Fruit fly (Drosophila melanogaster) whole organism, wandering third instar larva: Measurements from ENCODE around the gene 5PtaseI.

ENCODE experiments used
- Abd-B ChIP-seq: fragments of >200 bp; optimal IDR thresholded peaks from 2 replicates; lab custom pipeline; 2017; ENCODE audit warnings: missing biosample characterization, missing genetic modification characterization
- CG32264 ChIP-seq: fragments of 200-800 bp; sonication (Bioruptor generic); optimal IDR thresholded peaks from 2 replicates; lab custom pipeline; 2016; ENCODE audit warnings: missing biosample characterization, missing genetic modification characterization
- CrebA ChIP-seq: fragments of 200-800 bp; sonication (Bioruptor generic); optimal IDR thresholded peaks from 2 replicates; lab custom pipeline; 2016; ENCODE audit warnings: missing biosample characterization, mild to moderate bottlenecking, missing genetic modification characterization, borderline replicate concordance
- Dfd ChIP-seq: fragments of >200 bp; optimal IDR thresholded peaks from 2 replicates; lab custom pipeline; 2017; ENCODE audit warnings: missing biosample characterization, missing genetic modification characterization
- Dif ChIP-seq: fragments of 200-275, 200-300 bp; sonication (Bioruptor generic); optimal IDR thresholded peaks from 2 replicates; lab custom pipeline; 2018; ENCODE audit warnings: missing biosample characterization, missing genetic modification characterization; ENCODE audit not compliant: partially characterized antibody
- GATAd ChIP-seq: sonication (Bioruptor generic); optimal IDR thresholded peaks from 2 replicates; lab custom pipeline; 2016; ENCODE audit warnings: missing biosample characterization, missing genetic modification characterization
- HLH106 ChIP-seq: fragments of 200-800 bp; optimal IDR thresholded peaks from 3 replicates; lab custom pipeline; 2019; ENCODE audit warnings: missing biosample characterization, mild to moderate bottlenecking, missing genetic modification characterization, moderate library complexity
- Hr78 ChIP-seq: fragments of >200 bp; optimal IDR thresholded peaks from 2 replicates; lab custom pipeline; 2017; ENCODE audit warnings: missing biosample characterization, missing genetic modification characterization
- Hr83 ChIP-seq: fragments of 200-300 bp; sonication (Bioruptor generic); optimal IDR thresholded peaks from 2 replicates; lab custom pipeline; 2016; ENCODE audit warnings: missing biosample characterization, mild to moderate bottlenecking, missing genetic modification characterization, moderate library complexity; ENCODE audit not compliant: poor library complexity, severe bottlenecking
- Jra ChIP-seq: sonication (Bioruptor generic); optimal IDR thresholded peaks from 2 replicates; lab custom pipeline; 2016; ENCODE audit warnings: missing biosample characterization, missing genetic modification characterization
- Mio ChIP-seq: sonication (Bioruptor generic); optimal IDR thresholded peaks from 2 replicates; lab custom pipeline; 2016; ENCODE audit warnings: missing biosample characterization, missing genetic modification characterization
- Myc ChIP-seq: fragments of >200 bp; optimal IDR thresholded peaks from 2 replicates; lab custom pipeline; 2017
- N ChIP-seq: fragments of >200 bp; optimal IDR thresholded peaks from 2 replicates; lab custom pipeline; 2018; ENCODE audit warnings: missing biosample characterization, missing external identifiers, missing genetic modification characterization
- OdsH ChIP-seq: fragments of 200-800 bp; sonication (Bioruptor generic); optimal IDR thresholded peaks from 2 replicates; lab custom pipeline; 2016; ENCODE audit warnings: missing biosample characterization, mild to moderate bottlenecking, missing genetic modification characterization
- Sp1 ChIP-seq: fragments of 200-800 bp; sonication (Bioruptor generic); optimal IDR thresholded peaks from 3 replicates; lab custom pipeline; 2019; ENCODE audit warnings: missing biosample characterization, mild to moderate bottlenecking, missing genetic modification characterization, moderate library complexity
- br ChIP-seq: fragments of 200-800 bp; sonication (Bioruptor generic); optimal IDR thresholded peaks from 2 replicates; lab custom pipeline; 2016; ENCODE audit warnings: missing biosample characterization, missing genetic modification characterization
- dl ChIP-seq, 2 experiments: fragments of 175-275, 200-275 bp in 1 of 2; fragments of 200-275 bp in 1 of 2; sonication (Bioruptor generic); optimal IDR thresholded peaks; lab custom pipeline; 2018; ENCODE audit warnings: mild to moderate bottlenecking in 2 of 2, missing biosample characterization in 2 of 2, missing genetic modification characterization in 2 of 2, moderate library complexity in 2 of 2; ENCODE audit not compliant: partially characterized antibody in 2 of 2, insufficient read depth in 1 of 2
- dmrt93B ChIP-seq: fragments of 200-800 bp; sonication (Bioruptor generic); optimal IDR thresholded peaks from 2 replicates; lab custom pipeline; 2018; ENCODE audit warnings: missing biosample characterization, mild to moderate bottlenecking, missing genetic modification characterization
- dsf ChIP-seq: sonication (Bioruptor generic); optimal IDR thresholded peaks from 2 replicates; lab custom pipeline; 2016; ENCODE audit warnings: missing biosample characterization, missing genetic modification characterization, borderline replicate concordance
- ey ChIP-seq: fragments of 200-800 bp; sonication (Bioruptor generic); optimal IDR thresholded peaks from 2 replicates; lab custom pipeline; 2016; ENCODE audit warnings: missing biosample characterization, missing genetic modification characterization
- foxo ChIP-seq, 2 experiments: fragments of 200-800 bp; sonication (Bioruptor generic); optimal IDR thresholded peaks; 2 replicates in 1 of 2; 3 replicates in 1 of 2; lab custom pipeline; 2016 to 2017; ENCODE audit warnings: missing biosample characterization in 2 of 2, missing genetic modification characterization in 2 of 2
- fru ChIP-seq: fragments of 200-800 bp; sonication (Bioruptor generic); optimal IDR thresholded peaks from 3 replicates; lab custom pipeline; 2016; ENCODE audit warnings: missing biosample characterization, mild to moderate bottlenecking, missing genetic modification characterization
- h ChIP-seq: fragments of 200-800 bp; sonication (Bioruptor generic); optimal IDR thresholded peaks from 3 replicates; lab custom pipeline; 2016; ENCODE audit warnings: missing biosample characterization, mild to moderate bottlenecking, missing genetic modification characterization
- jim ChIP-seq: fragments of 175-275, 200-325 bp; sonication (Bioruptor generic); optimal IDR thresholded peaks from 2 replicates; lab custom pipeline; 2016; ENCODE audit warnings: missing biosample characterization, mild to moderate bottlenecking, missing genetic modification characterization
- pan ChIP-seq: fragments of >200 bp; optimal IDR thresholded peaks from 2 replicates; lab custom pipeline; 2017
- psq ChIP-seq: fragments of 200-800 bp; sonication (Bioruptor generic); optimal IDR thresholded peaks from 3 replicates; lab custom pipeline; 2017; ENCODE audit warnings: missing biosample characterization, mild to moderate bottlenecking, missing genetic modification characterization, moderate library complexity
- rgr ChIP-seq: fragments of 200-800 bp; sonication (Bioruptor generic); optimal IDR thresholded peaks from 3 replicates; lab custom pipeline; 2016; ENCODE audit warnings: missing biosample characterization, mild to moderate bottlenecking, missing genetic modification characterization
- sage ChIP-seq: fragments of 200-800 bp; sonication (Bioruptor generic); optimal IDR thresholded peaks from 2 replicates; lab custom pipeline; 2016; ENCODE audit warnings: missing biosample characterization, mild to moderate bottlenecking, missing genetic modification characterization
- tai ChIP-seq: sonication (Bioruptor generic); optimal IDR thresholded peaks from 2 replicates; lab custom pipeline; 2016; ENCODE audit warnings: missing biosample characterization, missing genetic modification characterization
- usp ChIP-seq: fragments of >200 bp; optimal IDR thresholded peaks from 2 replicates; lab custom pipeline; 2017; ENCODE audit warnings: missing biosample characterization, missing genetic modification characterization
- woc ChIP-seq: sonication (Bioruptor generic); optimal IDR thresholded peaks from 2 replicates; lab custom pipeline; 2016; ENCODE audit warnings: missing biosample characterization, mild to moderate bottlenecking, missing genetic modification characterization

5PtaseI gene

DNA sequence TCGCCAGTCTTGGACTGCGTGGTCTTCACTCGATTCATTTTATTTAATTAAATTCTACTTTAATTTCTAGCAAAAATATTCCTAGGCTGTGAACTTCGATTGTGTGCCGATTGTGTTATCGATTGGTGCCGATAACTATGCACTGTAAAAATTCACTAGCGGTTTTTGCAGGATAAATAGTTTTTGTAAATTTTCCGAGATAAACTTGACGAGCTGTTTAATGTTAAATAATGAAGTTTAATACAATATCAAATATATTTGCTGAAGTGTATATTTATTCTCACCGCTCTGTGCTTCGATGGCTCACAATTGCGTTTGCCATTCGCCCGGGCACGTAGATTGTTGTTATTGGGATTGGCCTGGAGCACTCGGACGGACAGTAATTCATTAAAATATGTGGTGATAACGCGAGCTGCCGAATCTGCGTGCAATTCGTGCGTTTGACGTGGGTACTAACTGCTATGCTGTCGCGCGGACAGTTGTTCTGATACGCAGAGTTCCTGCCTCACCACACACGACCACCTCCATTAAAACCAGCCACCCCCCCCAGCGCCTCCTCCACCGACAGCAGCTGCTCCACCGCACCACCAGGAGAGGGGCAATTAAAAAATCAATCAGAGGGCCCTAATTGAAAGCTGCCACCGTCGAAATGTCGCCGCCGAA lies 19.9 kb downstream of the 5PtaseI start, which contains the start of the genes EMC6 and Hr96 (continued):
- TF ChIP-seq dl (GFP tag; optimal IDR thresholded peaks at IDR 0.05; lab: Kevin White, UChicago; ENCODE audit: insufficient read depth in 1 of 2, partially characterized antibody in 2 of 2) = no peak
- TF ChIP-seq pan (lab: Kevin White, UChicago) = no peak
- no peak for TF ChIP-seq Dif (GFP tag; lab: Kevin White, UChicago)
- no peak for TF ChIP-seq Hr78 (GFP tag; lab: Kevin White, UChicago)
- TF ChIP-seq h (GFP tag; lab: Kevin White, UChicago) = peak; percentile 95
- TF ChIP-seq CG32264 (GFP tag; lab: Kevin White, UChicago) = peak; percentile 87
- TF ChIP-seq Myc = peak; percentile 46

DNA sequence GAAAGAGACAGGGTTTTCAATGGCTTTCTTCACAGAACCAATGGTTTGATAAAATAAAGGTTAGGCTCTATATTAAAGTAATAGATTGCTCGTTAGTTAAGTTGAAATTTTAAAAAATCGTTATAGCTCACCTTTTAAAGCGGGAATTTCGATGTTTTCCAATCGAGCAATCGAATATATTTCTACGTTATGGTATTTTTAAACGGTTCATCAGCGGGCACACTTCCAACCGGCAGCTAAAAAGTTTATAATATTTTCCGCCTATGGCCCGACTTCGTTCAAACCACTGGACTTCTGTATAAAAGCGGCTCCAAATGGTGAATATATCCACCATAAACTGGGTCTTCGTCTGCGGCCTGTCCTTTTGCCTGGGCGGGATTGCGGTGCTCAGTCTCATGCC lies 21.9 kb downstream of the 5PtaseI start, which contains the start of gene beta4GalT7:
Gene beta4GalT7, plus strand, starts transcription at position 201 of the 400 bp plus-strand sequence.
- TF ChIP-seq rgr = no peak
- TF ChIP-seq HLH106 (tag; lab: Kevin White, UChicago) = no peak
- TF ChIP-seq usp = no peak

DNA sequence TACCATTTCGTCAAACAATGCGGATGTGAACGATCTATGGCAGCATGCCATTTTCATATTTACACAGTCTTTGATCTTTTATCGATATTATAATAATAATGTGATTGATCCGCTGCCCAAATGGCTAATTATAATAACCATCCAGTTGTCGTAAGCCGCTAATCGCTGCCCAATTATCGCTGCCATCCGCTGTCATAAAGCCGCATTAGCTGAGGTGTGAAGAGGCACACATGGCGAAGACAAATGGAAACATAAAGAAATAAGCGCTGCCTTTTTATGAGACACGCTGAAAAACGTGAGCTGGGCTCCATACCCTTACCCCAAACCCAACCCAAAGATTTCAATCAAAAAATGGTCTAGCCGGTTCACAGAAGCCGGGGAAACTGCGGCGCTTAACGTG lies 32.9 kb downstream of the 5PtaseI start:
- TF ChIP-seq Myc (no peak), Mio (GFP tag; lab: Kevin White, UChicago) (no peak), Dfd (GFP tag; lab: Kevin White, UChicago) (no peak), Hr83 (no peak), Jra (GFP tag; lab: Kevin White, UChicago) (no peak)

DNA sequence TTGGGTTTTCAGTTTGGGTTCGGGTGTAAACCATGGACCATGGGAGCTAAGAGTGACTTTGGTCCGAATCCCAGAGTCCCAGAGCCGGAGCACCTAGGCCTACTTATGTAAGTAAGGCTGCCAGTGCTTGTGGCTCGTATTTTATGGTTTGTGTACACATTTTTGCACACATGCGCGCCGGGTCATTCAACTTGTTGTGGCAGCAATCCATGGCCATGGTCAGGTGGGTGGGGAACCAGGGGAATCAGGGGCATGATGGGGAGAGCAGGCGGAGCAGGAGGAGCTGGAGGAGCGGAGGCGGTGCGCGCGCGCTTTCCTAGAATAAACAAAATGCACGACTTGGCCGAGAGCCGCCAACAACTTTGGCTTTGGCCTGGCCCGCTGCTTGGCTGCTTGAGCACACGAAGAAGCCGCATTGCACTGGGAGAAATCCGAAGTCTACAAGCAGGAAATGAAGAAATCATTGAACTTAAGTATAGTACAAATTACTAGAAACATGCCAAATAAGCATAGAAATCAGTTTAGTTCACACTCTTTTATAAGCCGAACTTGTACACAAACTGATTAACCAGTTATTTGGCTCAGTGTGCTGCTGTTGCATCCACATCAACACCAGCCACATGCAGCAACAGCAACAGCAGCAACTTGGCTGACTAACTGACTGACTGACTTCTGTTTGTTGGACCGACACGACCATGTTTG lies 35.1 kb downstream of the 5PtaseI start:
- TF ChIP-seq fru (GFP tag; lab: Kevin White, UChicago) (peak; percentile 51), woc (GFP tag; lab: Kevin White, UChicago) (peak; percentile 22), N (GFP tag; lab: Kevin White, UChicago) (no peak), h (GFP tag; lab: Kevin White, UChicago) (peak; percentile 59), sage (GFP tag; lab: Kevin White, UChicago) (no peak), psq (GFP tag; lab: Kevin White, UChicago) (no peak), CrebA (no peak), HLH106 (tag; lab: Kevin White, UChicago) (peak; percentile 58), Mio (GFP tag; lab: Kevin White, UChicago) (no peak), OdsH (peak; percentile 22), dmrt93B (GFP tag; lab: Kevin White, UChicago) (peak; percentile 33), ey (peak; percentile 18), Sp1 (GFP tag; lab: Kevin White, UChicago) (peak; percentile 44), Abd-B (GFP tag; lab: Kevin White, UChicago) (no peak), dl (GFP tag; optimal IDR thresholded peaks at IDR 0.05; lab: Kevin White, UChicago; ENCODE audit: insufficient read depth in 1 of 2, partially characterized antibody in 2 of 2) (no peak), Jra (GFP tag; lab: Kevin White, UChicago) (no peak), foxo (GFP tag; optimal IDR thresholded peaks at IDR 0.05; lab: Kevin White, UChicago) (peak in 1 of 2 experiments; percentile 58), br (GFP tag; lab: Kevin White, UChicago) (peak; percentile 42), rgr (peak; percentile 10), jim (no peak)

DNA sequence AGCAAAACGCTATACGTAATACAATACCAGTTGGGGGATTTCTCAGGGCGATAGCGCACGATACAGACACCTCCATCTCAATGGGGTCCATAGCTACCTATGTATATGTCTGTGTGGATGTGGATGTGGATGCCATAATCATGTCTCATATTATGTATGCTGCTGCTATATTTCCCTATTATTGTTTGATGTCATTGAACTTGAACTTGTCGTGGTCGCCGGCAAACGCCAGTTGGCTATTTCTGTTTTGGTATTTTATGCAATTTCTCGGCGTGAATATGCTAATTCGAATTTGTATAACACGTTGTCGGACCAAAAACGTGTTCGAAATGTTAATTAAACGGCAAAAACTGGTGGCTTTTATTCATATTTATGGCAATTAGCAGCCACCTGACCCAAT lies 39.2 kb downstream of the 5PtaseI start:
- TF ChIP-seq Abd-B (GFP tag; lab: Kevin White, UChicago) (no peak), GATAd (GFP tag; lab: Kevin White, UChicago) (no peak), pan (lab: Kevin White, UChicago) (no peak), usp (no peak), Sp1 (GFP tag; lab: Kevin White, UChicago) (no peak), Hr78 (GFP tag; lab: Kevin White, UChicago) (no peak), psq (GFP tag; lab: Kevin White, UChicago) (no peak), CG32264 (GFP tag; lab: Kevin White, UChicago) (no peak), woc (GFP tag; lab: Kevin White, UChicago) (no peak), Dfd (GFP tag; lab: Kevin White, UChicago) (no peak), tai (no peak), jim (no peak), dsf (GFP tag; lab: Kevin White, UChicago) (no peak), HLH106 (tag; lab: Kevin White, UChicago) (no peak)
